Fruit fly (Drosophila melanogaster) whole organism, embryonic: ENCODE measurements around the gene CG17343.
A peak's percentile ranks its signal among the peaks of the same experiment; 100 is the strongest.

Experiments
- Atf3 ChIP-seq: fragments of 200-800 bp; sonication (Bioruptor generic); optimal IDR thresholded peaks from 3 replicates; lab custom pipeline; 2016; ENCODE audit warnings: missing biosample characterization, missing genetic modification characterization
- Bteb2 ChIP-seq: fragments of 200-800 bp; sonication (Bioruptor generic); optimal IDR thresholded peaks from 2 replicates; lab custom pipeline; 2016; ENCODE audit warnings: missing biosample characterization, missing genetic modification characterization
- CG10654 ChIP-seq: fragments of 200-800 bp; sonication (Bioruptor generic); optimal IDR thresholded peaks from 2 replicates; lab custom pipeline; 2016; ENCODE audit warnings: missing biosample characterization, missing genetic modification characterization
- CG11695 ChIP-seq: fragments of 200-800 bp; sonication (Bioruptor generic); IDR thresholded peaks from 3 replicates; pipeline ENCODE4 v1.3.6; 2022; ENCODE audit warnings: missing biosample characterization, missing genetic modification characterization
- CG12236 ChIP-seq: fragments of 200-800 bp; sonication (Bioruptor generic); optimal IDR thresholded peaks from 2 replicates; lab custom pipeline; 2016; ENCODE audit warnings: missing biosample characterization, missing genetic modification characterization
- CG13287 ChIP-seq: fragments of 200-800 bp; sonication (Bioruptor generic); IDR thresholded peaks from 2 replicates; pipeline ENCODE4 v1.3.6; 2022; ENCODE audit warnings: missing biosample characterization, missing genetic modification characterization; ENCODE audit not compliant: partially characterized antibody
- CG14860 ChIP-seq: fragments of 200-800 bp; sonication (Bioruptor generic); IDR thresholded peaks from 3 replicates; pipeline ENCODE4 v1.3.6; 2022; ENCODE audit warnings: missing biosample characterization, missing genetic modification characterization; ENCODE audit not compliant: partially characterized antibody
- CG15514 ChIP-seq: fragments of 200-800 bp; sonication (Bioruptor generic); optimal IDR thresholded peaks from 3 replicates; lab custom pipeline; 2017; ENCODE audit warnings: missing biosample characterization, missing genetic modification characterization, mild to moderate bottlenecking, moderate library complexity, missing genetic modification reagents
- CG2116 ChIP-seq: fragments of 200-800 bp; sonication (Bioruptor generic); optimal IDR thresholded peaks from 3 replicates; lab custom pipeline; 2018; ENCODE audit warnings: missing biosample characterization, mild to moderate bottlenecking, missing genetic modification characterization
- CG2875 ChIP-seq: fragments of 200-800 bp; sonication (Bioruptor generic); optimal IDR thresholded peaks from 2 replicates; lab custom pipeline; 2017; ENCODE audit warnings: missing biosample characterization, mild to moderate bottlenecking, missing genetic modification characterization, missing genetic modification reagents
- CG30431 ChIP-seq: fragments of 200-800 bp; sonication (Bioruptor generic); optimal IDR thresholded peaks from 2 replicates; lab custom pipeline; 2017; ENCODE audit warnings: missing biosample characterization, missing genetic modification characterization
- CG34224 ChIP-seq: fragments of 200-800 bp; sonication (Bioruptor generic); IDR thresholded peaks from 3 replicates; pipeline ENCODE4 v1.3.6; 2022; ENCODE audit warnings: missing biosample characterization, missing genetic modification characterization; ENCODE audit not compliant: partially characterized antibody
- CG4617 ChIP-seq: fragments of 200-800 bp; sonication (Bioruptor generic); optimal IDR thresholded peaks from 3 replicates; lab custom pipeline; 2016; ENCODE audit warnings: missing biosample characterization, missing genetic modification characterization, borderline replicate concordance
- CG6254 ChIP-seq: fragments of 200-800 bp; sonication (Bioruptor generic); optimal IDR thresholded peaks from 3 replicates; lab custom pipeline; 2017; ENCODE audit warnings: mild to moderate bottlenecking, missing biosample characterization, missing genetic modification reagents, missing genetic modification characterization
- CG7786 ChIP-seq: fragments of 200-800 bp; sonication (Bioruptor generic); optimal IDR thresholded peaks from 2 replicates; lab custom pipeline; 2016; ENCODE audit warnings: missing biosample characterization, missing genetic modification characterization
- Dip2 ChIP-seq: fragments of 200-800 bp; sonication (Bioruptor generic); IDR thresholded peaks from 2 replicates; pipeline ENCODE4 v1.3.6; 2022; ENCODE audit warnings: missing biosample characterization, missing genetic modification characterization
- Doc3 ChIP-seq: fragments of 200-800 bp; sonication (Bioruptor generic); IDR thresholded peaks from 3 replicates; pipeline ENCODE4 v1.3.6; 2022; ENCODE audit warnings: missing biosample characterization, missing genetic modification characterization; ENCODE audit not compliant: partially characterized antibody
- Dp ChIP-seq: fragments of 200-800 bp; sonication (Bioruptor generic); optimal IDR thresholded peaks from 2 replicates; lab custom pipeline; 2018; ENCODE audit warnings: missing biosample characterization, mild to moderate bottlenecking, missing genetic modification characterization, moderate library complexity
- Drgx ChIP-seq: fragments of 200-800 bp; sonication (Bioruptor generic); IDR thresholded peaks from 2 replicates; pipeline ENCODE4 v1.3.6; 2022; ENCODE audit warnings: missing biosample characterization, missing genetic modification characterization
- HHEX ChIP-seq: fragments of 200-800 bp; sonication (Bioruptor generic); optimal IDR thresholded peaks from 3 replicates; lab custom pipeline; 2017; ENCODE audit warnings: missing biosample characterization, mild to moderate bottlenecking, missing genetic modification characterization, missing genetic modification reagents
- HLH4C ChIP-seq: fragments of 200-800 bp; sonication (Bioruptor generic); IDR thresholded peaks from 3 replicates; pipeline ENCODE4 v1.3.6; 2022; ENCODE audit warnings: missing biosample characterization, missing genetic modification characterization; ENCODE audit not compliant: partially characterized antibody
- Hr3 ChIP-seq: fragments of 200-800 bp; sonication (Bioruptor generic); optimal IDR thresholded peaks from 3 replicates; lab custom pipeline; 2016; ENCODE audit warnings: missing biosample characterization, missing genetic modification characterization
- Med ChIP-seq: fragments of 200-800 bp; sonication (Bioruptor generic); peaks from one replicate; lab custom pipeline; 2016; ENCODE audit warnings: missing biosample characterization, missing genetic modification characterization, mild to moderate bottlenecking, inconsistent platforms, moderate library complexity
- Myb ChIP-seq: fragments of 200-800 bp; sonication (Bioruptor generic); optimal IDR thresholded peaks from 2 replicates; lab custom pipeline; 2016; ENCODE audit warnings: missing biosample characterization, missing genetic modification characterization
- Nf-YA ChIP-seq: fragments of 200-800 bp; sonication (Bioruptor generic); IDR thresholded peaks from 2 replicates; pipeline ENCODE4 v1.3.6; 2022; ENCODE audit warnings: missing biosample characterization, missing genetic modification characterization
- Sin3A ChIP-seq: fragments of >200 bp; optimal IDR thresholded peaks from 2 replicates; lab custom pipeline; 2018
- Sry-β ChIP-seq: fragments of 200-800 bp; sonication (Bioruptor generic); optimal IDR thresholded peaks from 2 replicates; lab custom pipeline; 2018; ENCODE audit warnings: missing biosample characterization, mild to moderate bottlenecking, missing genetic modification characterization, moderate library complexity
- Sry-δ ChIP-seq: fragments of 200-800 bp; sonication (Bioruptor generic); optimal IDR thresholded peaks from 2 replicates; lab custom pipeline; 2016; ENCODE audit warnings: missing biosample characterization, missing genetic modification characterization
- TFAM ChIP-seq: fragments of 200-800 bp; sonication (Bioruptor generic); optimal IDR thresholded peaks from 2 replicates; lab custom pipeline; 2017; ENCODE audit warnings: missing biosample characterization, missing genetic modification characterization, inconsistent platforms
- amos ChIP-seq: fragments of 200-800 bp; sonication (Bioruptor generic); IDR thresholded peaks from 2 replicates; pipeline ENCODE4 v1.3.6; 2022; ENCODE audit warnings: missing biosample characterization, missing genetic modification characterization; ENCODE audit not compliant: partially characterized antibody
- caup ChIP-seq: fragments of 200-800 bp; sonication (Bioruptor generic); optimal IDR thresholded peaks from 3 replicates; lab custom pipeline; 2017; ENCODE audit warnings: missing biosample characterization, mild to moderate bottlenecking, missing genetic modification characterization, moderate library complexity; ENCODE audit not compliant: severe bottlenecking
- ems ChIP-seq: fragments of 200-800 bp; sonication (Bioruptor generic); optimal IDR thresholded peaks from 3 replicates; lab custom pipeline; 2016; ENCODE audit warnings: missing biosample characterization, missing genetic modification characterization
- fu2 ChIP-seq: fragments of 200-800 bp; sonication (Bioruptor generic); optimal IDR thresholded peaks from 2 replicates; lab custom pipeline; 2016; ENCODE audit warnings: missing biosample characterization, missing genetic modification characterization
- gcm2 ChIP-seq: fragments of 200-800 bp; sonication (Bioruptor generic); optimal IDR thresholded peaks from 2 replicates; lab custom pipeline; 2016; ENCODE audit warnings: missing biosample characterization, missing genetic modification characterization
- hb ChIP-seq: fragments of 200-800 bp; sonication (Bioruptor generic); IDR thresholded peaks from 3 replicates; pipeline ENCODE4 v1.3.6; 2022; ENCODE audit warnings: missing biosample characterization, missing genetic modification characterization; ENCODE audit not compliant: partially characterized antibody
- nerfin-2 ChIP-seq: fragments of 200-800 bp; sonication (Bioruptor generic); IDR thresholded peaks from 2 replicates; pipeline ENCODE4 v1.3.6; 2022; ENCODE audit warnings: missing biosample characterization, missing genetic modification characterization; ENCODE audit not compliant: partially characterized antibody
- nmo ChIP-seq: fragments of 200-800 bp; sonication (Bioruptor generic); optimal IDR thresholded peaks from 2 replicates; lab custom pipeline; 2018; ENCODE audit warnings: missing biosample characterization, mild to moderate bottlenecking, missing genetic modification characterization, moderate library complexity
- otp ChIP-seq: fragments of 200-800 bp; sonication (Bioruptor generic); IDR thresholded peaks from 3 replicates; pipeline ENCODE4, ENCODE4 v1.3.6; 2022; ENCODE audit warnings: missing biosample characterization, missing genetic modification characterization
- pum ChIP-seq: fragments of 200-800 bp; sonication (Bioruptor generic); optimal IDR thresholded peaks from 2 replicates; lab custom pipeline; 2016; ENCODE audit warnings: missing biosample characterization, missing genetic modification characterization
- repo ChIP-seq: fragments of 200-800 bp; sonication (Bioruptor generic); optimal IDR thresholded peaks from 2 replicates; lab custom pipeline; 2016; ENCODE audit warnings: missing biosample characterization, missing genetic modification characterization
- row ChIP-seq: fragments of 200-800 bp; sonication (Bioruptor generic); IDR thresholded peaks from 3 replicates; pipeline ENCODE4 v1.3.6; 2022; ENCODE audit warnings: missing biosample characterization, missing genetic modification characterization
- sens ChIP-seq: fragments of 200-800 bp; sonication (Bioruptor generic); peaks from one replicate; lab custom pipeline; 2016; ENCODE audit warnings: missing biosample characterization, missing genetic modification characterization
- slbo ChIP-seq: fragments of 200-800 bp; sonication (Bioruptor generic); IDR thresholded peaks from 2 replicates; pipeline ENCODE4 v1.3.6; 2022; ENCODE audit warnings: missing biosample characterization, missing genetic modification characterization
- sna ChIP-seq: fragments of 200-800 bp; sonication (Bioruptor generic); IDR thresholded peaks from 2 replicates; pipeline ENCODE4 v1.3.6; 2022; ENCODE audit warnings: missing biosample characterization, missing genetic modification characterization; ENCODE audit not compliant: partially characterized antibody
- sob ChIP-seq: fragments of 200-800 bp; sonication (Bioruptor generic); IDR thresholded peaks from 2 replicates; pipeline ENCODE4 v1.3.6; 2022; ENCODE audit warnings: missing biosample characterization, missing genetic modification characterization
- ssp ChIP-seq: fragments of 200-800 bp; sonication (Bioruptor generic); IDR thresholded peaks from 2 replicates; pipeline ENCODE4 v1.3.6; 2022; ENCODE audit warnings: missing biosample characterization, missing genetic modification characterization
- unc-4 ChIP-seq: fragments of 200-800 bp; sonication (Bioruptor generic); IDR thresholded peaks from 2 replicates; pipeline ENCODE4 v1.3.6; 2022; ENCODE audit warnings: missing biosample characterization, missing genetic modification characterization; ENCODE audit not compliant: partially characterized antibody
- vnd ChIP-seq: fragments of 200-800 bp; sonication (Bioruptor generic); IDR thresholded peaks from 3 replicates; pipeline ENCODE4 v1.3.6; 2022; ENCODE audit warnings: missing biosample characterization, missing genetic modification characterization; ENCODE audit not compliant: partially characterized antibody
- zen2 ChIP-seq: fragments of 200-800 bp; sonication (Bioruptor generic); IDR thresholded peaks from 3 replicates; pipeline ENCODE4 v1.3.6; 2022; ENCODE audit warnings: missing biosample characterization, missing genetic modification characterization; ENCODE audit not compliant: partially characterized antibody
- zf30C ChIP-seq: fragments of 200-800 bp; sonication (Bioruptor generic); optimal IDR thresholded peaks from 3 replicates; lab custom pipeline; 2018; ENCODE audit warnings: missing biosample characterization, mild to moderate bottlenecking, missing genetic modification characterization

Gene CG17343

DNA sequence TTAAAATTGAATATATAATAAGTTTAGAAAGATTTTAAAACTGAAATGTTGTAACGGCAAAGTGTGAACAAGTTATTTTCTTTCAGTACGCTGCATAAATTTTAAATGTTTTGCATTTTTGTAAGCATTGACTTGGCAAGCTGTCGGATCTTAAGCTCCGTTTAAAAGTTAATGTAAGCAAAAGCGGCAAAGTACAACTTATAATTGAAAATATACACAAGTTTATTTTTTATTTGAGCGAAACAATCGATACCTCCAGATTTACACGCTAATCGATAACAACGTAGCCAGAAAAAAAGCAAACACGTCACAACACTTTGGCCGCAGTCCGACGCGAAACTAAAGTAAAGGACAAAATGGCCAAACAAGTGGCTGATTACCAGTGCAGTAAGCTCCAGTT lies 23.1 kb upstream of the CG17343 start, which contains the start of gene Catsup (continued):
- TF ChIP-seq Sry-β (GFP tag; lab: Kevin White, UChicago) (no peak), otp (GFP tag; lab: Robert Waterston, UW) (no peak), slbo (GFP tag; lab: Robert Waterston, UW) (no peak), CG6254 (no peak), zf30C (no peak), caup (GFP tag; lab: Kevin White, UChicago) (no peak), zen2 (GFP tag; lab: Robert Waterston, UW) (peak; percentile 43; the same call in 1 of the 3 replicates), CG4617 (peak; percentile 17), repo (GFP tag; lab: Kevin White, UChicago) (no peak), Atf3 (GFP tag; lab: Kevin White, UChicago) (no peak), vnd (peak; percentile 49; the same call in 1 of the 3 replicates), row (GFP tag; lab: Robert Waterston, UW) (peak; percentile 14; the same call in 1 of the 3 replicates), Sry-δ (GFP tag; lab: Kevin White, UChicago) (peak; percentile 61), Sin3A (lab: Kevin White, UChicago) (peak; percentile 20), Myb (GFP tag; lab: Kevin White, UChicago) (peak; percentile 46), Nf-YA (no peak), HHEX (GFP tag; lab: Kevin White, UChicago) (no peak), gcm2 (GFP tag; lab: Kevin White, UChicago) (no peak), fu2 (GFP tag; lab: Kevin White, UChicago) (no peak), CG13287 (GFP tag; lab: Robert Waterston, UW) (peak; percentile 84), ssp (GFP tag; lab: Robert Waterston, UW) (peak; percentile 74), CG11695 (GFP tag; lab: Robert Waterston, UW) (no peak), Bteb2 (GFP tag; lab: Kevin White, UChicago) (no peak), CG15514 (GFP tag; lab: Kevin White, UChicago) (peak; percentile 18), CG2116 (GFP tag; lab: Kevin White, UChicago) (peak; percentile 74), sna (GFP tag; lab: Robert Waterston, UW) (peak; percentile 78), amos (peak; percentile 59), nmo (GFP tag; lab: Kevin White, UChicago) (no peak), pum (no peak), TFAM (GFP tag; lab: Kevin White, UChicago) (no peak), CG30431 (no peak), Dip2 (GFP tag; lab: Robert Waterston, UW) (no peak), Drgx (GFP tag; lab: Robert Waterston, UW) (no peak), Hr3 (no peak), ems (no peak), CG10654 (GFP tag; lab: Kevin White, UChicago) (no peak), CG14860 (GFP tag; lab: Robert Waterston, UW) (peak; percentile 47; the same call in 2 of the 3 replicates), HLH4C (GFP tag; lab: Robert Waterston, UW) (peak; percentile 77), CG12236 (GFP tag; lab: Kevin White, UChicago) (no peak), hb (GFP tag; lab: Robert Waterston, UW) (peak; percentile 58; the same call in 1 of the 3 replicates), Doc3 (GFP tag; lab: Robert Waterston, UW) (peak; percentile 78), sens (GFP tag; lab: Kevin White, UChicago) (peak; percentile 72), CG34224 (GFP tag; lab: Robert Waterston, UW) (peak; percentile 58), CG2875 (GFP tag; lab: Kevin White, UChicago) (no peak), Med (GFP tag; lab: Kevin White, UChicago) (peak; percentile 29), nerfin-2 (peak; percentile 56; the same call in 1 of the 2 replicates), unc-4 (GFP tag; lab: Robert Waterston, UW) (peak; percentile 70), CG7786 (GFP tag; lab: Kevin White, UChicago) (no peak), Dp (GFP tag; lab: Kevin White, UChicago) (peak; percentile 21), sob (no peak)
